Worm (Caenorhabditis elegans) whole organism, mixed stage, embryonic: ENCODE measurements around the gene nhr-20.

ENCODE experiments used
- ceh-43 ChIP-seq: fragments of 200-800 bp; sonication (Bioruptor generic); optimal IDR thresholded peaks from 2 replicates; lab custom pipeline; 2018; ENCODE audit warnings: mild to moderate bottlenecking, missing genetic modification characterization, moderate library complexity, missing compliant biosample characterization
- nhr-12 ChIP-seq: fragments of 150-350 bp; optimal IDR thresholded peaks from 2 replicates; lab custom pipeline; 2014; ENCODE audit warnings: missing biosample characterization, missing genetic modification characterization
- nhr-237 ChIP-seq: fragments of 150-350 bp; optimal IDR thresholded peaks from 2 replicates; lab custom pipeline; 2014; ENCODE audit warnings: missing biosample characterization, missing genetic modification characterization
- pha-4 ChIP-seq: fragments of 150-350 bp; optimal IDR thresholded peaks from 2 replicates; lab custom pipeline; 2018; ENCODE audit warnings: missing biosample characterization, missing genetic modification reagents, missing genetic modification characterization
- sem-2 ChIP-seq: fragments of 200-800 bp; sonication (Bioruptor generic); optimal IDR thresholded peaks from 2 replicates; lab custom pipeline; 2018; ENCODE audit warnings: mild to moderate bottlenecking, missing genetic modification characterization, missing compliant biosample characterization
- snpc-4 ChIP-seq: fragments of 150-350 bp; optimal IDR thresholded peaks from 2 replicates; lab custom pipeline; 2014; ENCODE audit warnings: missing biosample characterization, missing genetic modification characterization
- sptf-1 ChIP-seq: sonication (generic microtip); optimal IDR thresholded peaks from 2 replicates; lab custom pipeline; 2017; ENCODE audit warnings: mild to moderate bottlenecking, missing genetic modification characterization, moderate library complexity, missing compliant biosample characterization
- unc-39 ChIP-seq: fragments of 150-350 bp; optimal IDR thresholded peaks from 2 replicates; lab custom pipeline; 2014; ENCODE audit warnings: missing biosample characterization, missing genetic modification characterization

DNA sequence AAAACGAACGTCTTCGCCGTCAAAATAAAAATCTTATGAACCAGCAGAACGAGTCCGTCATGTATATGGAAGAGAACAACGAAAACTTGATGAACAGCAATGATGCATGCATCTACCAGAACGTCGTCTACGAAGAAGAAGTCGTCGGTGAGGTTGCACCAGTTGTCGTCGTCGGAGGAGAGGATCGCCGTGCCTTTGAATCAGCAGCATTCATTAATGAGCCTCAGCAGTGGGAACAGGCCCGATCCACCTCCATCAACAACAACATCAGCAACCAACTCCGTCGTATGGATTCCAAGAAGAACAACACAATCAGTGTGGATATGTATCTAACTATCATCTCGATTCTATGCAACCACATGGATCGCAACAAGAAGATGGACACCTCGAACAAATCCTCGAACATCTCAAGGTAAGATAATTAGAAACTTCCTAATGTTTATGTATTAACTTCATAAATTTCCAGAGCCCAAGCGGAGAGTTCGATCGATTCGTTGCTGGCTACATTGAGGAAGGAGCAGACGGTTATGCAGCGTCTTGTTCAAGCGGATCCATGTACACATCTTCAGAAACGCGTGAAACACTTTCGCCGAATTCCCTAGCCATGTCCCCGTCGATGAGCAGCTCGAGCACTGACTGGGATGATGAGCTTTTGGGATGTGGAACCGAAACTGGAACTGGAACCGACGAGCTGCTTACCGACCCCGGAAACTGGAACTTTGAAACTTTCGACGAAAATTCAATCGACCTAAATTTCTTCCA, 38.5 kb downstream of the nhr-20 start:
- TF ChIP-seq unc-39: no peak
- no peak for TF ChIP-seq sem-2 (GFP tag; lab: Kevin White, UChicago)
- no peak for TF ChIP-seq nhr-237 (tag; lab: Kevin White, UChicago)
- TF ChIP-seq snpc-4 (tag; lab: Kevin White, UChicago): no peak
- no peak for TF ChIP-seq nhr-12
- TF ChIP-seq ceh-43 (GFP tag; lab: Kevin White, UChicago): no peak
- TF ChIP-seq sptf-1 (tag; lab: Kevin White, UChicago): no peak
- no peak for TF ChIP-seq pha-4 (tag; lab: Kevin White, UChicago)
